Fruit fly (Drosophila melanogaster) whole organism, embryonic: ENCODE results near the gene Phb1.

Experiments used
- CG14667 ChIP-seq: fragments of 200-800 bp; sonication (Bioruptor generic); IDR thresholded peaks from 2 replicates; pipeline ENCODE4 v1.3.6; 2022; ENCODE audit warnings: missing biosample characterization, missing genetic modification characterization
- btn ChIP-seq: fragments of 200-800 bp; sonication (Bioruptor generic); optimal IDR thresholded peaks from 2 replicates; lab custom pipeline; 2016; ENCODE audit warnings: missing biosample characterization, missing genetic modification characterization
- lilli ChIP-seq: fragments of 200-800 bp; sonication (Bioruptor generic); optimal IDR thresholded peaks from 3 replicates; lab custom pipeline; 2016; ENCODE audit warnings: missing biosample characterization, missing genetic modification characterization
- mld ChIP-seq: fragments of 200-800 bp; sonication (Bioruptor generic); IDR thresholded peaks from 3 replicates; pipeline ENCODE4 v1.3.6; 2022; ENCODE audit warnings: missing biosample characterization, missing genetic modification characterization; ENCODE audit not compliant: partially characterized antibody
- z ChIP-seq: fragments of 200-800 bp; sonication (Bioruptor generic); IDR thresholded peaks from 3 replicates; pipeline ENCODE4 v1.3.6; 2022; ENCODE audit warnings: missing biosample characterization, missing genetic modification characterization

DNA sequence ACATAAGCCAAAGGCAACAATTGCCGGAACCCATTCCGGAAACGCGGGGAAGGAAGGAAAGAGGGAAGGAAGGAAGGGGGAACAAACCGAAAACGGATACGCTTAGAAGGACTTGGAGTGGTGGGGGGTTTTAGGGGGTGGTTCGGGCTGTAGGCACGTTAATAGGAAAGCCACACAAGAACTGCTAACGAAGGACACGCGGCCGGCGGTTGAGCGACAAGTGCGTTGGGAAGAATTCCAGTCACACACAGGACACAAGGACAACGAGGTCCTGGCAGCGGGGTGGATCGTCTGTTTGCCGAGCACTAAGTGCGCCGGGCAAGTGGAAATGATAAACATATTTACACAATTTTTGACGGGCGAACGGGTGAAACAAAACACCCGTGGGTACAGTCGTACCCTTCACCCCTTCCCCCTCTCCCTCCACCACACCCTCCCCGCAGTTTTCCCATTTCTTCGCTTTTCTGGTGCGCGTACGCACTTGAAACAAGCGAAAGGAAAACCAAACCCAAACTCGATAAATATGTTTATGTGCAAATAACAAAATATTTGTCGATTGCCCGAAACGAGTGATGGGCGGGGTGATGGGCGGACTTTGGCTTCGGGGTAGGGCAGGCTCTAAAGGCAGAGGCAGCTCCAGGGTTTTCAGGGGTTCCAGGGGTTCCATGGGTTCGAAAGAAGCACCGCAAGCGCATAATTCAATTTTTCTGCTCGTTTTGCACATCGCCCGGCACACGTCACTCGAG lies 20.3 kb downstream of the Phb1 start:
- TF ChIP-seq z (GFP tag; lab: Robert Waterston, UW) (no peak), CG14667 (GFP tag; lab: Robert Waterston, UW) (no peak), btn (no peak), mld (GFP tag; lab: Robert Waterston, UW) (no peak), lilli (GFP tag; lab: Kevin White, UChicago) (no peak)
